Worm (Caenorhabditis elegans): ENCODE data around the gene arrd-6.

arrd-6 gene

DNA sequence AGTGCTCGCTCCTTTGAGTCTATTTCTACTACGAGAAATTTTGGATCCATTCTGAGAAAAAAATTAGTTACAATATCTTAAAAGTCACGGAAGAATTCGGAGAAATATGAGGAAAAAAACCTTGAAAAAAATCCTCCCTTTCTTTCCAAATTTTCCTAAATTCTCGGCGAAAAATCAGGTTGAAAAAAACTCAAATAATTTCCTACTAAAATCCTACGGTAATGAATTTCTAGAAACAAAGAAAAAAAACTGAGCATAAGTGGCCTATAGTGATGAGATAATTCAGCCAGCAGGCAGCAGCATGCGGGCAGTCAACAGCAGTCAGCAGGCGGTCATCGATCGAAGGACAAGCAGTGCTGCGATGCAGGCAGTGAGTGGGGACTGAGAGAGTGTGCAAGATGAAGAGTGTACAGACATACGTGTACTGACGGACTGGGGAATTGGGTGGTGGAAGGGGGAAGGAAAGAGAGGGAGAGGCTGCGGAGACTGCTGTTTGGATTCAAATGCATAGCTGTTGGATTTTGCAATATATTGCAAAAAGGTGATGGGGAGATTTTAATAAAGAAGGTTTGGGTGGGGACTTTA lies 42.3 kb downstream of the arrd-6 start, which contains the start of gene lir-3:
Gene lir-3 (minus strand): TSS at position 51 of the 585 bp plus-strand sequence.
- TF ChIP-seq nhr-23 (tag; optimal IDR thresholded peaks at IDR 0.05) (no peak), mdl-1 (tag; optimal IDR thresholded peaks at IDR 0.05) (no peak), hmg-11 (tag; optimal IDR thresholded peaks at IDR 0.05) (peak; percentile 80), nhr-67 (tag; optimal IDR thresholded peaks at IDR 0.05) (no peak), lin-15B (tag; optimal IDR thresholded peaks at IDR 0.05) (peak; percentile 46), elt-2 (tag; optimal IDR thresholded peaks at IDR 0.05) (peak; percentile 10), egl-27 (tag; optimal IDR thresholded peaks at IDR 0.05) (no peak), nhr-76 (tag; optimal IDR thresholded peaks at IDR 0.05) (no peak), ceh-28 (tag; optimal IDR thresholded peaks at IDR 0.05) (peak; percentile 30), snpc-4 (tag; optimal IDR thresholded peaks at IDR 0.05) (peak; percentile 21), egl-5 (tag; optimal IDR thresholded peaks at IDR 0.05) (peak; percentile 68), nfya-1 (tag; optimal IDR thresholded peaks at IDR 0.05; ENCODE audit: insufficient read depth) (peak; percentile 69)

DNA sequence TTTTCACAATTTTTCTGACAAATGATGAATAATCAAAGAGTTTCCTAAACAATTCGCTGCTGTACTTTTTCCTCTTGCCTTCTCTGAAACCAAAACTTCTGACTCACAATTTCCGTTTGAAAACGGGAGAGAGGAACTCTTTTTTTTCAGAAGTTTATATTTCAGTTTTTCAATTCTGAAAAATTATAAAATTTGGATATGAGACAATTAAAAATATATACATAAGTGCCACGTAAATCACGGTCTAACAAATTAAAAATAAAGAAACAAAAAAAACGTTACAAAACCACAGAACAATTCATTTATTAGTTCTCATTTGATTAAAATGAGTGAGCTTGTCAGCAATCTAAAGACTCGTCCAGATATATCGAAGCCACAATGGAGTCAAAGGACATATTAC lies 43.2 kb downstream of the arrd-6 start, which contains the start of gene sfxn-1.2:
Gene sfxn-1.2 (plus strand): TSS at position 301 of the 400 bp plus-strand sequence.
- TF ChIP-seq fos-1 (tag; optimal IDR thresholded peaks at IDR 0.05) (no peak), elt-3 (tag; optimal IDR thresholded peaks at IDR 0.05) (no peak)

DNA sequence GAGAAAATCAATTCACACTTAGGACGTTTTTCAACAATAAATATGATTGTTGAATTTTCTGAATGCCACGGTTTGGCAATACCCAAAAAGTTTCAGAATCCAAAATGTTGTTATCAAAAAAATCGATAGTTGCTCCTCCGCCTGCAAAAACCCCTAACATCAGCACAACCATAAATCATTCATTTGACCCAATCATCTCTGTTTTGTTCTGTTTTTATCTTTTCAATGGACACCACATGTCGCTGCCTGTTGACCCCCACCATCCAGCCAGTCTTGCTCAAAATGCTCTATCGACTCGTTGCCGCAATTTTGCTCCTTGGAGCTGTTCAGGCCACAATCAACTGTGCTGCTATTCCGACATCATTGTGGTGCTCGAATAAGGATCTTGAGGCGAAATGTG lies 45.5 kb downstream of the arrd-6 start, which contains the start of gene F37H8.5:
Gene F37H8.5 (plus strand): TSS at position 181 of the 400 bp plus-strand sequence.
- no peak for TF ChIP-seq ztf-4 (tag; optimal IDR thresholded peaks at IDR 0.05)
- TF ChIP-seq snpc-4 (tag; optimal IDR thresholded peaks at IDR 0.05), result no peak
- TF ChIP-seq nhr-67 (tag; optimal IDR thresholded peaks at IDR 0.05), result no peak
- TF ChIP-seq pha-4 (tag; optimal IDR thresholded peaks at IDR 0.05), result no peak
- no peak for TF ChIP-seq ceh-9 (tag; optimal IDR thresholded peaks at IDR 0.05)
- TF ChIP-seq R02D3.7 (tag; optimal IDR thresholded peaks at IDR 0.05), result no peak
- no peak for TF ChIP-seq nfya-1 (tag; optimal IDR thresholded peaks at IDR 0.05; ENCODE audit: insufficient read depth)

DNA sequence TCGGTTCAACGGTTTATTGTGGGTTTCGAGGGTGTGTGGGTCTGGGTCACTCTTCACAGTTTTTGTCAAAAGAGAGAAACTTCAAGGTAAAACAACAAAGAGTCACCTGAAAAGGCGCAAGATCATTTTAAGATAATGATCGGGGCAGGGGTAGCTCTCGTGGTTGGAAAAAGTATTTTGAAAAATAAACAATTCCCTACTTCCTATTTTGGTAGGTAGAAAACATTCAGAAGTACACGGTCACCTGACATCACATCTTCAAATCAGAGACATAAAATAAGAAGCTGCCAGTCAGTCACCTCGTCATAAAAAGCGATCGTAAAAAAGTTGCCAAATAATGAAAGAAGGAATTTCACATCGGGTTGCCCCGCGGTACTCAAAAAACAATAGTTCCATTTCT lies 49.9 kb downstream of the arrd-6 start:
- no peak for TF ChIP-seq ceh-16 (tag; optimal IDR thresholded peaks at IDR 0.05)
- TF ChIP-seq fos-1 (tag; optimal IDR thresholded peaks at IDR 0.05), result no peak
- no peak for TF ChIP-seq nhr-76 (tag; optimal IDR thresholded peaks at IDR 0.05)
- peak; percentile 38 for TF ChIP-seq elt-1 (tag; optimal IDR thresholded peaks at IDR 0.05)

DNA sequence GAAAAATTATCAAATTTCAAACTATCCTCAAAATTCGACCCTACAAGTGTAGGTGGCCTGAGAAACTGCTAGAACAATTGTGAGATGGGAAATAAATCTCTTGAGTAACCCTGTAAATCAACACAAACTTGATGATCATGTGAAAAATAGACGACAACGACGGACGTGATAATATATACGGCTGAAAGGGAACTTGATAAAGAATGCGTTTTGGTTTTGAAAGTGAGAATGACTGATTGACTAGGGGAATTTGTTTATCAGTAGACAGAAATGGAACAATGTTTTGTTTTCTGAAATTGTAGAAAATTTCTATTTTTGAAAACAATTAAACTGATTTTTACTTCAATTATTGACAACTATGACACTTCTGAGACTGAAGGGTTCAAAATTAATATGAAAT lies 51.0 kb downstream of the arrd-6 start:
- TF ChIP-seq daf-12 (tag; optimal IDR thresholded peaks at IDR 0.05) (no peak), nhr-25 (tag; optimal IDR thresholded peaks at IDR 0.05) (peak; percentile 21), lin-39 (tag; optimal IDR thresholded peaks at IDR 0.05) (no peak), unc-62 (GFP tag; optimal IDR thresholded peaks at IDR 0.05) (no peak), jun-1 (tag; optimal IDR thresholded peaks at IDR 0.05) (no peak), zag-1 (tag; optimal IDR thresholded peaks at IDR 0.05) (no peak)

All from whole organism, L3 larva.